Worm (Caenorhabditis elegans) whole organism, L1 larva: ENCODE measurements around the gene C07A4.2.

Experiments
- C04F5.9 ChIP-seq: sonication (generic microtip); optimal IDR thresholded peaks from 2 replicates; lab custom pipeline; 2016; ENCODE audit warnings: missing genetic modification characterization, missing compliant biosample characterization
- C16A3.4 ChIP-seq: fragments of 150-350 bp; optimal IDR thresholded peaks from 2 replicates; lab custom pipeline; 2014; ENCODE audit warnings: missing biosample characterization, missing genetic modification characterization
- C34B4.2 ChIP-seq: sonication (generic microtip); optimal IDR thresholded peaks from 2 replicates; lab custom pipeline; 2017; ENCODE audit warnings: mild to moderate bottlenecking, missing genetic modification characterization, missing compliant biosample characterization
- F16B12.6 ChIP-seq: fragments of 150-350 bp; optimal IDR thresholded peaks from 2 replicates; lab custom pipeline; 2014; ENCODE audit warnings: missing biosample characterization, missing genetic modification characterization
- Y116A8C.19 ChIP-seq: sonication (generic microtip); optimal IDR thresholded peaks from 2 replicates; lab custom pipeline; 2016; ENCODE audit warnings: missing compliant biosample characterization, missing genetic modification characterization, borderline replicate concordance
- aha-1 ChIP-seq: fragments of 150-350 bp; optimal IDR thresholded peaks from 2 replicates; lab custom pipeline; 2014; ENCODE audit warnings: missing biosample characterization, missing genetic modification characterization
- alr-1 ChIP-seq: fragments of 200-800 bp; sonication (Bioruptor generic); optimal IDR thresholded peaks from 2 replicates; lab custom pipeline; 2018; ENCODE audit warnings: borderline replicate concordance, mild to moderate bottlenecking, missing genetic modification characterization, missing compliant biosample characterization
- aly-2 ChIP-seq: fragments of 150-350 bp; optimal IDR thresholded peaks from 2 replicates; lab custom pipeline; 2014; ENCODE audit warnings: missing biosample characterization, missing genetic modification characterization
- ama-1 ChIP-seq: fragments of 150-350 bp; optimal IDR thresholded peaks from 2 replicates; lab custom pipeline; 2014
- blmp-1 ChIP-seq: fragments of 150-350 bp; optimal IDR thresholded peaks from 2 replicates; lab custom pipeline; 2014; ENCODE audit warnings: missing biosample characterization, missing genetic modification characterization
- ceh-88 ChIP-seq: fragments of 200-800 bp; sonication (Bioruptor generic); IDR thresholded peaks from 2 replicates; pipeline ENCODE4 v1.3.6; 2022; ENCODE audit warnings: missing genetic modification characterization, missing compliant biosample characterization
- ceh-90 ChIP-seq: sonication (generic microtip); optimal IDR thresholded peaks from 2 replicates; lab custom pipeline; 2016; ENCODE audit warnings: missing genetic modification characterization, missing compliant biosample characterization
- ces-1 ChIP-seq: fragments of 150-350 bp; optimal IDR thresholded peaks from 2 replicates; lab custom pipeline; 2014; ENCODE audit warnings: missing biosample characterization, missing genetic modification reagents, missing genetic modification characterization
- dpl-1 ChIP-seq, 3 experiments: fragments of 150-350 bp in 2 of 3; sonication (generic microtip) in 1 of 3; optimal IDR thresholded peaks; 2 replicates each; lab custom pipeline; 2014 to 2017; ENCODE audit warnings: missing biosample characterization in 3 of 3, missing genetic modification characterization in 3 of 3, missing genetic modification reagents in 3 of 3
- dsc-1 ChIP-seq: sonication (generic microtip); optimal IDR thresholded peaks from 2 replicates; lab custom pipeline; 2016; ENCODE audit warnings: mild to moderate bottlenecking, missing genetic modification characterization, missing compliant biosample characterization
- efl-1 ChIP-seq, 4 experiments: fragments of 150-350 bp; optimal IDR thresholded peaks in 3 of 4; peaks in 1 of 4; 1 replicate in 1 of 4; 2 replicates in 3 of 4; lab custom pipeline; 2014; ENCODE audit warnings: missing biosample characterization in 2 of 4, missing genetic modification characterization in 2 of 4, missing genetic modification reagents in 2 of 4
- efl-3 ChIP-seq: fragments of 200-800 bp; sonication (Bioruptor generic); optimal IDR thresholded peaks from 2 replicates; lab custom pipeline; 2018; ENCODE audit warnings: mild to moderate bottlenecking, missing genetic modification characterization, missing compliant biosample characterization
- egl-27 ChIP-seq, 2 experiments: fragments of 150-350 bp in 1 of 2; sonication (generic microtip); optimal IDR thresholded peaks; 3 replicates each; lab custom pipeline; 2017 to 2018; ENCODE audit warnings: missing biosample characterization in 2 of 2, missing genetic modification characterization in 2 of 2, missing genetic modification reagents in 2 of 2
- elt-2 ChIP-seq: sonication (generic microtip); optimal IDR thresholded peaks from 2 replicates; lab custom pipeline; 2016; ENCODE audit warnings: missing genetic modification characterization, mild to moderate bottlenecking, inconsistent platforms, missing compliant biosample characterization, missing genetic modification reagents
- elt-3 ChIP-seq, 6 experiments: fragments of 150-350 bp in 1 of 6; sonication (generic microtip); optimal IDR thresholded peaks; 2 replicates each; lab custom pipeline; 2017 to 2018; ENCODE audit warnings: missing biosample characterization in 6 of 6, missing genetic modification characterization in 6 of 6, inconsistent platforms in 1 of 6
- ets-5 ChIP-seq: fragments of 200-800 bp; sonication (Bioruptor generic); IDR thresholded peaks from 2 replicates; pipeline ENCODE4 v1.3.6; 2022; ENCODE audit warnings: missing genetic modification characterization, missing compliant biosample characterization
- fkh-10 ChIP-seq: sonication (generic microtip); optimal IDR thresholded peaks from 2 replicates; lab custom pipeline; 2017; ENCODE audit warnings: missing biosample characterization, missing genetic modification reagents, missing genetic modification characterization
- fkh-4 ChIP-seq: sonication (generic microtip); optimal IDR thresholded peaks from 2 replicates; lab custom pipeline; 2016; ENCODE audit warnings: missing compliant biosample characterization, missing genetic modification characterization, borderline replicate concordance
- fkh-8 ChIP-seq: sonication (generic microtip); optimal IDR thresholded peaks from 2 replicates; lab custom pipeline; 2016; ENCODE audit warnings: mild to moderate bottlenecking, missing genetic modification characterization, missing compliant biosample characterization
- fos-1 ChIP-seq: fragments of 150-350 bp; optimal IDR thresholded peaks from 2 replicates; lab custom pipeline; 2014; ENCODE audit warnings: missing biosample characterization, missing genetic modification characterization
- isw-1 ChIP-seq: fragments of 200-800 bp; sonication (Bioruptor generic); IDR thresholded peaks from 2 replicates; pipeline ENCODE4 v1.3.6; 2022; ENCODE audit warnings: missing genetic modification characterization, missing compliant biosample characterization
- jun-1 ChIP-seq: fragments of 150-350 bp; optimal IDR thresholded peaks from 2 replicates; lab custom pipeline; 2014; ENCODE audit warnings: missing biosample characterization, missing genetic modification reagents, missing genetic modification characterization
- lin-13 ChIP-seq: fragments of 150-350 bp; optimal IDR thresholded peaks from 2 replicates; lab custom pipeline; 2014; ENCODE audit warnings: missing biosample characterization, missing genetic modification reagents, missing genetic modification characterization
- lin-14 ChIP-seq: fragments of 200-800 bp; sonication (Bioruptor generic); optimal IDR thresholded peaks from 2 replicates; lab custom pipeline; 2018; ENCODE audit warnings: mild to moderate bottlenecking, missing genetic modification characterization, moderate library complexity, missing compliant biosample characterization
- lin-39 ChIP-seq: fragments of 150-350 bp; optimal IDR thresholded peaks from 2 replicates; lab custom pipeline; 2014; ENCODE audit warnings: missing biosample characterization, missing genetic modification reagents, missing genetic modification characterization
- lsy-2 ChIP-seq, 2 experiments: fragments of 150-350 bp; optimal IDR thresholded peaks; 2 replicates each; lab custom pipeline; 2014; ENCODE audit warnings: missing biosample characterization in 2 of 2, missing genetic modification characterization in 2 of 2
- mep-1 ChIP-seq: fragments of 150-350 bp; optimal IDR thresholded peaks from 2 replicates; lab custom pipeline; 2014; ENCODE audit warnings: missing biosample characterization, missing genetic modification characterization
- nhr-11 ChIP-seq: fragments of 150-350 bp; optimal IDR thresholded peaks from 2 replicates; lab custom pipeline; 2014; ENCODE audit warnings: missing biosample characterization, missing genetic modification characterization
- nhr-20 ChIP-seq: sonication (generic microtip); optimal IDR thresholded peaks from 2 replicates; lab custom pipeline; 2016; ENCODE audit warnings: mild to moderate bottlenecking, missing genetic modification characterization, missing compliant biosample characterization
- nhr-28 ChIP-seq: fragments of 150-350 bp; optimal IDR thresholded peaks from 2 replicates; lab custom pipeline; 2014; ENCODE audit warnings: missing biosample characterization, missing genetic modification characterization
- nhr-71 ChIP-seq: sonication (generic microtip); optimal IDR thresholded peaks from 2 replicates; lab custom pipeline; 2016; ENCODE audit warnings: mild to moderate bottlenecking, missing genetic modification characterization, moderate library complexity, missing compliant biosample characterization
- nhr-84 ChIP-seq: sonication (generic microtip); optimal IDR thresholded peaks from 2 replicates; lab custom pipeline; 2017; ENCODE audit warnings: missing biosample characterization, missing genetic modification characterization
- nhr-85 ChIP-seq: sonication (generic microtip); peaks from one replicate; lab custom pipeline; 2016; ENCODE audit warnings: missing genetic modification characterization, inconsistent platforms, missing compliant biosample characterization
- nhr-90 ChIP-seq: sonication (generic microtip); optimal IDR thresholded peaks from 2 replicates; lab custom pipeline; 2016; ENCODE audit warnings: mild to moderate bottlenecking, missing genetic modification characterization, missing compliant biosample characterization; ENCODE audit not compliant: poor library complexity
- pqm-1 ChIP-seq: sonication (generic microtip); optimal IDR thresholded peaks from 3 replicates; lab custom pipeline; 2017; ENCODE audit warnings: missing biosample characterization, missing genetic modification characterization
- rnt-1 ChIP-seq: sonication (generic microtip); optimal IDR thresholded peaks from 2 replicates; lab custom pipeline; 2016; ENCODE audit warnings: mild to moderate bottlenecking, missing genetic modification characterization, moderate library complexity, missing compliant biosample characterization
- skn-1 ChIP-seq: fragments of 150-350 bp; optimal IDR thresholded peaks from 2 replicates; lab custom pipeline; 2014; ENCODE audit warnings: missing biosample characterization, missing genetic modification characterization
- snu-23 ChIP-seq: sonication (generic microtip); optimal IDR thresholded peaks from 2 replicates; lab custom pipeline; 2016; ENCODE audit warnings: missing genetic modification characterization, missing compliant biosample characterization
- sox-4 ChIP-seq: sonication (generic microtip); optimal IDR thresholded peaks from 2 replicates; lab custom pipeline; 2016; ENCODE audit warnings: missing genetic modification characterization, missing compliant biosample characterization
- tbx-2 ChIP-seq: sonication (generic microtip); optimal IDR thresholded peaks from 2 replicates; lab custom pipeline; 2016; ENCODE audit warnings: missing genetic modification characterization, missing compliant biosample characterization
- tlp-1 ChIP-seq: fragments of 150-350 bp; optimal IDR thresholded peaks from 2 replicates; lab custom pipeline; 2014; ENCODE audit warnings: missing biosample characterization, missing genetic modification characterization
- unc-130 ChIP-seq: fragments of 150-350 bp; optimal IDR thresholded peaks from 2 replicates; lab custom pipeline; 2017; ENCODE audit warnings: missing biosample characterization, missing genetic modification characterization, inconsistent platforms
- unc-30 ChIP-seq: sonication (generic microtip); optimal IDR thresholded peaks from 2 replicates; lab custom pipeline; 2017; ENCODE audit warnings: missing biosample characterization, missing genetic modification characterization
- unc-62 ChIP-seq: fragments of 150-350 bp; optimal IDR thresholded peaks from 2 replicates; lab custom pipeline; 2014; ENCODE audit warnings: missing biosample characterization, missing genetic modification reagents, missing genetic modification characterization
- unc-86 ChIP-seq: sonication (generic microtip); optimal IDR thresholded peaks from 2 replicates; lab custom pipeline; 2016; ENCODE audit warnings: missing genetic modification characterization, missing compliant biosample characterization
- vab-15 ChIP-seq: sonication (generic microtip); optimal IDR thresholded peaks from 2 replicates; lab custom pipeline; 2017; ENCODE audit warnings: missing genotype, mild to moderate bottlenecking, missing genetic modification characterization, missing compliant biosample characterization
- xbp-1 ChIP-seq: sonication (generic microtip); optimal IDR thresholded peaks from 2 replicates; lab custom pipeline; 2016; ENCODE audit warnings: missing genetic modification characterization, missing compliant biosample characterization
- ztf-11 ChIP-seq, 2 experiments: sonication (generic microtip); optimal IDR thresholded peaks; 2 replicates each; lab custom pipeline; 2016 to 2017; ENCODE audit warnings: missing genetic modification characterization in 2 of 2, missing biosample characterization in 1 of 2, missing compliant biosample characterization in 1 of 2

Gene C07A4.2

DNA sequence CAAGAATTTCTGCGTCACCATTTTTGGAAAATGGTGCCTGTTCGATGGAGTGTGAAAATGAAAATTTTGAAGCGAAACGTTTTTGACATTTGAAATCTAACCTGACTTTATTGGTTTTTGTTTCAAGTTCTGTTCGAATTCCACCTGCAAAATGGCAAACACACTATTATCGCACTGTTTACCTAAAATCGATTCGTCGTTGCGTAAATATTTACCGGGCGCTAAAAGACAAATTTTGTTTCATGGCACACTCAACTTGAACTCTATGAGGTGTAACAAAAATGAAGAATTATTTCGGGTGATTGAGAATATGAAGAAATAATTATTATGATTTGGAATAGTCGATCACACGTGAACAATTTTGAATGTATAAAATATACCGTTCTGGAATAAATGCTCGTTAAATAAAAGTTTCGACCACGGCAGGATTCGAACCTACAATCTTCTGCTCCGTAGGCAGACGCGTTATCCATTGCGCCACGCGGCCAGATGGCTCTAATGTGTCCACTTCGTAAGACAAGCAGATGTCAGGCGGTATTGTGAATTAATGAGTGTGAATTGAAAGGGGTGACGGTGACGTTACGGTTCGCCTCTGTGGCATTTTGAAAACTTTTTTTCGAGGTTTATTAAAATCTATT lies 23.6 kb upstream of the C07A4.2 start:
- peak; percentile 16 for TF ChIP-seq snu-23 (GFP tag; lab: Kevin White, UChicago)
- TF ChIP-seq fos-1: no peak
- no peak for TF ChIP-seq ama-1 (lab: Kevin White, UChicago)
- no peak for TF ChIP-seq elt-3 (tag; optimal IDR thresholded peaks at IDR 0.05; lab: Kevin White, UChicago)
- TF ChIP-seq elt-2 (tag; lab: Kevin White, UChicago): peak; percentile 9
- no peak for TF ChIP-seq efl-1 (optimal IDR thresholded peaks at IDR 0.05; lab: Kevin White, UChicago)
- no peak for TF ChIP-seq efl-1 (GFP tag; optimal IDR thresholded peaks at IDR 0.05 in 1 of 2; lab: Kevin White, UChicago)
- no peak for TF ChIP-seq efl-3
- TF ChIP-seq nhr-90 (tag; lab: Kevin White, UChicago): no peak
- TF ChIP-seq lsy-2 (tag; optimal IDR thresholded peaks at IDR 0.05; lab: Kevin White, UChicago): no peak
- no peak for TF ChIP-seq nhr-11 (tag; lab: Kevin White, UChicago)
- TF ChIP-seq C04F5.9 (tag; lab: Kevin White, UChicago): no peak
- no peak for TF ChIP-seq dpl-1 (GFP tag; optimal IDR thresholded peaks at IDR 0.05; lab: Kevin White, UChicago)
- no peak for TF ChIP-seq xbp-1 (tag; lab: Kevin White, UChicago)
- peak; percentile 35 for TF ChIP-seq nhr-71
- TF ChIP-seq ceh-88: no peak
- no peak for TF ChIP-seq pqm-1 (tag; lab: Kevin White, UChicago)
- TF ChIP-seq fkh-4 (tag; lab: Kevin White, UChicago): no peak
- TF ChIP-seq unc-62 (GFP tag; lab: Kevin White, UChicago): no peak
- peak; percentile 51 for TF ChIP-seq nhr-85 (tag; lab: Kevin White, UChicago)
- TF ChIP-seq fkh-8 (tag; lab: Kevin White, UChicago): no peak
- peak; percentile 1 for TF ChIP-seq mep-1
- no peak for TF ChIP-seq lin-13 (GFP tag; lab: Kevin White, UChicago)
- TF ChIP-seq F16B12.6 (tag; lab: Kevin White, UChicago): no peak
- no peak for TF ChIP-seq isw-1
- TF ChIP-seq rnt-1 (tag; lab: Kevin White, UChicago): peak; percentile 7
- no peak for TF ChIP-seq alr-1
- no peak for TF ChIP-seq dsc-1 (tag; lab: Kevin White, UChicago)
- no peak for TF ChIP-seq ces-1 (GFP tag; lab: Kevin White, UChicago)
- TF ChIP-seq C16A3.4: no peak
- TF ChIP-seq jun-1: no peak
- TF ChIP-seq lin-39: no peak
- TF ChIP-seq tlp-1 (tag; lab: Kevin White, UChicago): no peak
- no peak for TF ChIP-seq unc-86 (tag; lab: Kevin White, UChicago)
- no peak for TF ChIP-seq vab-15
- no peak for TF ChIP-seq fkh-10
- TF ChIP-seq ztf-11 (tag; optimal IDR thresholded peaks at IDR 0.05; lab: Kevin White, UChicago): peak in 1 of 2 experiments; percentile 22
- TF ChIP-seq nhr-84 (tag; lab: Kevin White, UChicago): no peak
- no peak for TF ChIP-seq tbx-2
- TF ChIP-seq Y116A8C.19 (tag; lab: Kevin White, UChicago): no peak
- TF ChIP-seq unc-30 (tag; lab: Kevin White, UChicago): no peak
- no peak for TF ChIP-seq aly-2 (tag; lab: Kevin White, UChicago)
- TF ChIP-seq aha-1 (tag; lab: Kevin White, UChicago): no peak
- TF ChIP-seq ets-5: no peak
- no peak for TF ChIP-seq blmp-1 (tag; lab: Kevin White, UChicago)
- TF ChIP-seq sox-4 (tag; lab: Kevin White, UChicago): no peak
- TF ChIP-seq unc-130: no peak
- no peak for TF ChIP-seq ceh-90
- TF ChIP-seq egl-27 (tag; optimal IDR thresholded peaks at IDR 0.05; lab: Kevin White, UChicago): peak in 1 of 2 experiments; percentile 18
- TF ChIP-seq skn-1 (tag; lab: Kevin White, UChicago): no peak
- TF ChIP-seq C34B4.2 (tag; lab: Kevin White, UChicago): no peak
- peak; percentile 12 for TF ChIP-seq nhr-20 (tag; lab: Kevin White, UChicago)
- TF ChIP-seq lin-14 (GFP tag; lab: Kevin White, UChicago): peak; percentile 33
- no peak for TF ChIP-seq nhr-28 (tag; lab: Kevin White, UChicago)
